Comparison of ENCODE assay signal across 1 fruit fly cellular context in the genomic region with DNA sequence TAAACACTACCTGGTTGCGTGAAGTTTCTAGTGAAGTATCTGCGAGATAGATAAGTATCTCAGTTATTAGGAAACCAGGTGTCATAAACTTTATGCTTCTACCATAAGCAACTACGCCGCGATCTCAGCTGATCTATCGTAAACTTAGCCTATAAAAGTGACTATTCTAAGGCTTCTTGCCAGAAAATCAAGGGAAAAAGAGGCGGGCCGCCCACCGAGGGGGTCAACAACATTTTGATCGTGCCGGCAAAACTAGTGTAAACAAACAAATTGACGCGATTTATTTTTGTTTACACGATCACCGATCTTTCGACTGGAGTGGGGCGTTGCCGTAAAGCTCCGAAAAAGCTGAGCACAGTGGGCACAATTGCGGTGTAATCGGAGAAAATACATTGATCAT.
TF ChIP-seq lines count a peak whose summit lies in the region.

No protein-coding gene starts in this region.

TF ChIP-seq in whole organism, embryonic, 481 proteins besides CTCF, POLR2A, EP300 and RAD21 (continued from another document):
- TF ChIP-seq CG13296 (GFP tag; optimal IDR thresholded peaks at IDR 0.05; lab: Kevin White, UChicago) (peak; percentile 48), p53 (GFP tag; optimal IDR thresholded peaks at IDR 0.05; lab: Kevin White, UChicago) (no peak), stwl (tag; optimal IDR thresholded peaks at IDR 0.05; lab: Kevin White, UChicago) (no peak), chn (GFP tag; optimal IDR thresholded peaks at IDR 0.05; lab: Kevin White, UChicago) (no peak), CG14667 (GFP tag; IDR thresholded peaks at IDR 0.05; lab: Robert Waterston, UW) (no peak), Ravus (GFP tag; IDR thresholded peaks at IDR 0.05; lab: Robert Waterston, UW) (no peak), zfh2 (GFP tag; optimal IDR thresholded peaks at IDR 0.05; lab: Kevin White, UChicago) (no peak), lbe (GFP tag; optimal IDR thresholded peaks at IDR 0.05; lab: Kevin White, UChicago) (no peak), PHDP (tag; optimal IDR thresholded peaks at IDR 0.05; lab: Kevin White, UChicago) (peak; percentile 33), Hsf (GFP tag; optimal IDR thresholded peaks at IDR 0.05; lab: Kevin White, UChicago) (no peak), grau (tag; optimal IDR thresholded peaks at IDR 0.05; lab: Kevin White, UChicago) (no peak), CG17568 (GFP tag; optimal IDR thresholded peaks at IDR 0.05; lab: Kevin White, UChicago) (peak; percentile 4), Meics (GFP tag; optimal IDR thresholded peaks at IDR 0.05; lab: Kevin White, UChicago) (no peak), dysf (GFP tag; IDR thresholded peaks at IDR 0.05; lab: Robert Waterston, UW) (no peak), sc (optimal IDR thresholded peaks at IDR 0.05; lab: Kevin White, UChicago) (no peak), sc (GFP tag; optimal IDR thresholded peaks at IDR 0.05; lab: Kevin White, UChicago) (no peak), CG18011 (GFP tag; optimal IDR thresholded peaks at IDR 0.05; lab: Kevin White, UChicago) (no peak), cwo (GFP tag; optimal IDR thresholded peaks at IDR 0.05; lab: Kevin White, UChicago) (peak; percentile 4), CG2875 (GFP tag; optimal IDR thresholded peaks at IDR 0.05; lab: Kevin White, UChicago) (no peak), CG31388 (GFP tag; optimal IDR thresholded peaks at IDR 0.05; lab: Kevin White, UChicago) (no peak), lab (GFP tag; optimal IDR thresholded peaks at IDR 0.05; lab: Kevin White, UChicago) (peak; percentile 59), CG10543 (GFP tag; optimal IDR thresholded peaks at IDR 0.05; lab: Kevin White, UChicago) (peak; percentile 58), bsh (GFP tag; optimal IDR thresholded peaks at IDR 0.05; lab: Kevin White, UChicago) (no peak), CG3281 (GFP tag; optimal IDR thresholded peaks at IDR 0.05; lab: Kevin White, UChicago) (peak; percentile 66), CG2889 (GFP tag; IDR thresholded peaks at IDR 0.05; lab: Robert Waterston, UW) (no peak), bab2 (GFP tag; optimal IDR thresholded peaks at IDR 0.05; lab: Kevin White, UChicago) (no peak), CG6813 (GFP tag; optimal IDR thresholded peaks at IDR 0.05; lab: Kevin White, UChicago) (peak; percentile 40), Rx (GFP tag; IDR thresholded peaks at IDR 0.05; lab: Robert Waterston, UW) (no peak), oc (tag; optimal IDR thresholded peaks at IDR 0.05; lab: Kevin White, UChicago) (no peak), sug (tag; optimal IDR thresholded peaks at IDR 0.05; lab: Kevin White, UChicago) (peak; percentile 63), Fer1 (GFP tag; optimal IDR thresholded peaks at IDR 0.05; lab: Kevin White, UChicago) (peak; percentile 43), CG17612 (GFP tag; IDR thresholded peaks at IDR 0.05; lab: Robert Waterston, UW) (no peak), CG13894 (tag; optimal IDR thresholded peaks at IDR 0.05; lab: Kevin White, UChicago) (peak; percentile 86), slbo (GFP tag; IDR thresholded peaks at IDR 0.05; lab: Robert Waterston, UW) (no peak), crc (GFP tag; optimal IDR thresholded peaks at IDR 0.05; lab: Kevin White, UChicago) (no peak), CG34422 (GFP tag; IDR thresholded peaks at IDR 0.05; lab: Robert Waterston, UW) (peak; percentile 42; the same call in 1 of the 3 replicates), B-H2 (GFP tag; optimal IDR thresholded peaks at IDR 0.05; lab: Kevin White, UChicago) (peak; percentile 20), TFAM (GFP tag; optimal IDR thresholded peaks at IDR 0.05; lab: Kevin White, UChicago) (no peak), ssp (GFP tag; IDR thresholded peaks at IDR 0.05; lab: Robert Waterston, UW) (no peak), D (optimal IDR thresholded peaks at IDR 0.05; lab: Kevin White, UChicago) (no peak), D (GFP tag; optimal IDR thresholded peaks at IDR 0.05; lab: Kevin White, UChicago) (no peak), unpg (GFP tag; optimal IDR thresholded peaks at IDR 0.05; lab: Kevin White, UChicago) (peak; percentile 18), HmgD (GFP tag; optimal IDR thresholded peaks at IDR 0.05; lab: Kevin White, UChicago) (no peak), ato (GFP tag; IDR thresholded peaks at IDR 0.05; lab: Robert Waterston, UW; ENCODE audit: partially characterized antibody) (no peak), zen (tag; optimal IDR thresholded peaks at IDR 0.05; lab: Kevin White, UChicago) (no peak), CG32767 (GFP tag; IDR thresholded peaks at IDR 0.05; lab: Robert Waterston, UW) (no peak), chinmo (GFP tag; IDR thresholded peaks at IDR 0.05; lab: Robert Waterston, UW; ENCODE audit: partially characterized antibody) (0 out of 4 replicates have a peak, but pooled peaks have one; percentile 11), CG10979 (tag; optimal IDR thresholded peaks at IDR 0.05; lab: Kevin White, UChicago) (no peak), CG12769 (tag; optimal IDR thresholded peaks at IDR 0.05; lab: Kevin White, UChicago) (no peak), CG8281 (tag; optimal IDR thresholded peaks at IDR 0.05; lab: Kevin White, UChicago) (no peak)
TF ChIP-seq in whole organism, embryonic: peak in this region for 26.
